Fruit fly (Drosophila melanogaster): ENCODE data around the gene Arl1.
A peak's percentile ranks its signal among the peaks of the same experiment; 100 is the strongest.

Gene Arl1

dm6 chr3L:15988039-15988546, 5.2 kb downstream of the Arl1 start, which contains the start of gene Hip14 (continued):
- no peak for TF ChIP-seq CHES-1-like (GFP tag; optimal IDR thresholded peaks at IDR 0.05)
- peak; percentile 80 for TF ChIP-seq nerfin-1 (tag; optimal IDR thresholded peaks at IDR 0.05)
- TF ChIP-seq ara (GFP tag; IDR thresholded peaks at IDR 0.05) = 0 out of 2 replicates have a peak, but pooled peaks have one; percentile 20
- 0 out of 2 replicates have a peak, but pooled peaks have one; percentile 13 for TF ChIP-seq CG32767 (GFP tag; IDR thresholded peaks at IDR 0.05)
- no peak for TF ChIP-seq Eip74EF (GFP tag; optimal IDR thresholded peaks at IDR 0.05)
- TF ChIP-seq Ptx1 (GFP tag; IDR thresholded peaks at IDR 0.05) = no peak
- no peak for TF ChIP-seq CG6683 (GFP tag; optimal IDR thresholded peaks at IDR 0.05)
- no peak for TF ChIP-seq Hmr (GFP tag; optimal IDR thresholded peaks at IDR 0.05)
- TF ChIP-seq Taf1 (GFP tag; IDR thresholded peaks at IDR 0.05) = no peak
- peak; percentile 62 for TF ChIP-seq D (optimal IDR thresholded peaks at IDR 0.05)
- no peak for TF ChIP-seq D (GFP tag; optimal IDR thresholded peaks at IDR 0.05)
- no peak for TF ChIP-seq H15 (GFP tag; IDR thresholded peaks at IDR 0.05)
- TF ChIP-seq ro (GFP tag; IDR thresholded peaks at IDR 0.05) = no peak
- no peak for TF ChIP-seq CG12155 (GFP tag; optimal IDR thresholded peaks at IDR 0.05)
- peak; percentile 68 for TF ChIP-seq slbo (GFP tag; IDR thresholded peaks at IDR 0.05)
- peak; percentile 6 for TF ChIP-seq CG3281 (GFP tag; optimal IDR thresholded peaks at IDR 0.05)
- no peak for TF ChIP-seq danr (GFP tag; IDR thresholded peaks at IDR 0.05)
- peak; percentile 58 for TF ChIP-seq CG8478 (optimal IDR thresholded peaks at IDR 0.05)
- no peak for TF ChIP-seq CG11456 (GFP tag; IDR thresholded peaks at IDR 0.05)
- TF ChIP-seq CTCF (GFP tag; optimal IDR thresholded peaks at IDR 0.05) = peak; percentile 18
- TF ChIP-seq Gug (GFP tag; IDR thresholded peaks at IDR 0.05) = no peak
- 0 out of 3 replicates have a peak, but pooled peaks have one; percentile 30 for TF ChIP-seq CG34224 (GFP tag; IDR thresholded peaks at IDR 0.05; ENCODE audit: partially characterized antibody)
- TF ChIP-seq CG14965 (GFP tag; optimal IDR thresholded peaks at IDR 0.05; ENCODE audit: borderline replicate concordance) = no peak
- TF ChIP-seq stc (GFP tag; IDR thresholded peaks at IDR 0.05) = no peak
- TF ChIP-seq ken (GFP tag; IDR thresholded peaks at IDR 0.05) = no peak
- TF ChIP-seq Stat92E (GFP tag; optimal IDR thresholded peaks at IDR 0.05) = peak in 1 of 3 experiments; percentile 62
- no peak for TF ChIP-seq Rx (GFP tag; IDR thresholded peaks at IDR 0.05)
- no peak for TF ChIP-seq gce (GFP tag; IDR thresholded peaks at IDR 0.05)
- TF ChIP-seq sna (GFP tag; IDR thresholded peaks at IDR 0.05; ENCODE audit: partially characterized antibody) = no peak
- TF ChIP-seq h (optimal IDR thresholded peaks at IDR 0.05) = no peak
- no peak for TF ChIP-seq aop (GFP tag; IDR thresholded peaks at IDR 0.05)
- no peak for TF ChIP-seq Atf-2 (GFP tag; optimal IDR thresholded peaks at IDR 0.05)
- TF ChIP-seq prd (optimal IDR thresholded peaks at IDR 0.05) = no peak
- 0 out of 3 replicates have a peak, but pooled peaks have one; percentile 17 for TF ChIP-seq prd (GFP tag; IDR thresholded peaks at IDR 0.05)
- TF ChIP-seq CG2199 (GFP tag; IDR thresholded peaks at IDR 0.05) = no peak
- no peak for TF ChIP-seq Nf-YC (tag; optimal IDR thresholded peaks at IDR 0.05)
- no peak for TF ChIP-seq eyg (GFP tag; optimal IDR thresholded peaks at IDR 0.05)
- peak; percentile 55 for TF ChIP-seq CG12104 (GFP tag; optimal IDR thresholded peaks at IDR 0.05)
- TF ChIP-seq Dref (GFP tag; IDR thresholded peaks at IDR 0.05) = no peak
- 0 out of 3 replicates have a peak, but pooled peaks have one; percentile 36 for TF ChIP-seq CG17361 (GFP tag; IDR thresholded peaks at IDR 0.05)
- TF ChIP-seq CG3407 (GFP tag; optimal IDR thresholded peaks at IDR 0.05) = no peak
- TF ChIP-seq Hand (GFP tag; optimal IDR thresholded peaks at IDR 0.05) = no peak
- no peak for TF ChIP-seq CG5953 (GFP tag; IDR thresholded peaks at IDR 0.05)
- TF ChIP-seq salm (tag; optimal IDR thresholded peaks at IDR 0.05) = no peak
- TF ChIP-seq CG9797 (GFP tag; optimal IDR thresholded peaks at IDR 0.05) = peak; percentile 54
- TF ChIP-seq Bgb (GFP tag; IDR thresholded peaks at IDR 0.05; ENCODE audit: partially characterized antibody) = peak; percentile 33; the same call in 1 of the 2 replicates
- peak; percentile 28; the same call in 1 of the 2 replicates for TF ChIP-seq sob (GFP tag; IDR thresholded peaks at IDR 0.05)
- peak; percentile 63 for TF ChIP-seq CG31441 (GFP tag; IDR thresholded peaks at IDR 0.05)
- TF ChIP-seq bowl (GFP tag; IDR thresholded peaks at IDR 0.05) = no peak
- peak; percentile 42 for TF ChIP-seq Lhr (GFP tag; optimal IDR thresholded peaks at IDR 0.05)
- no peak for TF ChIP-seq br (optimal IDR thresholded peaks at IDR 0.05)
- TF ChIP-seq onecut (GFP tag; IDR thresholded peaks at IDR 0.05) = no peak
- TF ChIP-seq CG7745 (tag; optimal IDR thresholded peaks at IDR 0.05) = no peak
